Worm (Caenorhabditis elegans): ENCODE measurements around the gene T11B7.5.

ce11 chrIV:8879810-8880209, 23.9 kb upstream of the T11B7.5 start, which contains the start of gene npax-4:
- no peak for TF ChIP-seq snpc-4 (tag; optimal IDR thresholded peaks at IDR 0.05)
- TF ChIP-seq pqm-1 (tag; optimal IDR thresholded peaks at IDR 0.05), result no peak
